Worm (Caenorhabditis elegans) whole organism, L4 larva: Measurements from ENCODE around the gene W01D2.3.
A peak's percentile ranks its signal among the peaks of the same experiment; 100 is the strongest.

ENCODE experiments used
- F10B5.3 ChIP-seq: sonication (generic microtip); optimal IDR thresholded peaks from 2 replicates; lab custom pipeline; 2016; ENCODE audit warnings: mild to moderate bottlenecking, missing genetic modification characterization, missing compliant biosample characterization
- F44E2.7 ChIP-seq: fragments of 200-800 bp; sonication (Bioruptor generic); IDR thresholded peaks from 2 replicates; pipeline ENCODE4 v2.1.2; 2022; ENCODE audit warnings: missing genetic modification characterization, missing compliant biosample characterization
- R02D3.7 ChIP-seq: fragments of 150-350 bp; sonication (generic microtip); optimal IDR thresholded peaks from 3 replicates; lab custom pipeline; 2014; ENCODE audit warnings: missing biosample characterization, missing genetic modification characterization
- T20F7.1 ChIP-seq: fragments of 200-800 bp; sonication (Bioruptor generic); optimal IDR thresholded peaks from 2 replicates; lab custom pipeline; 2018; ENCODE audit warnings: mild to moderate bottlenecking, missing genetic modification characterization, missing compliant biosample characterization
- Y5F2A.4 ChIP-seq: fragments of 200-800 bp; sonication (Bioruptor generic); optimal IDR thresholded peaks from 2 replicates; lab custom pipeline; 2018; ENCODE audit warnings: mild to moderate bottlenecking, missing genetic modification characterization, missing compliant biosample characterization
- ZK337.2 ChIP-seq: fragments of 200-800 bp; sonication (Bioruptor generic); IDR thresholded peaks from 2 replicates; pipeline ENCODE4 v1.3.6; 2022; ENCODE audit warnings: missing genetic modification reagents, missing genetic modification characterization, missing compliant biosample characterization
- aly-2 ChIP-seq: sonication (generic microtip); optimal IDR thresholded peaks from 2 replicates; lab custom pipeline; 2018; ENCODE audit warnings: missing biosample characterization, missing genetic modification characterization
- attf-4 ChIP-seq: sonication (generic microtip); optimal IDR thresholded peaks from 3 replicates; lab custom pipeline; 2017; ENCODE audit warnings: missing biosample characterization, missing genetic modification characterization
- ceh-44 ChIP-seq: fragments of 200-800 bp; sonication (Bioruptor generic); IDR thresholded peaks from 2 replicates; pipeline ENCODE4 v1.3.6; 2022; ENCODE audit warnings: missing genetic modification reagents, missing genetic modification characterization, missing compliant biosample characterization
- ceh-82 ChIP-seq: sonication (generic microtip); optimal IDR thresholded peaks from 2 replicates; lab custom pipeline; 2017; ENCODE audit warnings: missing biosample characterization, missing genetic modification characterization
- ces-1 ChIP-seq: fragments of 150-350 bp; sonication (generic microtip); optimal IDR thresholded peaks from 4 replicates; lab custom pipeline; 2014; ENCODE audit warnings: missing biosample characterization, missing genetic modification reagents, missing genetic modification characterization
- ctbp-1 ChIP-seq: fragments of 200-800 bp; sonication (Bioruptor generic); IDR thresholded peaks from 2 replicates; pipeline ENCODE4 v1.3.6; 2022; ENCODE audit warnings: missing genetic modification reagents, missing genetic modification characterization, missing compliant biosample characterization
- daf-16 ChIP-seq, 3 experiments: sonication (generic microtip); optimal IDR thresholded peaks; 2 replicates each; lab custom pipeline; 2016 to 2017; ENCODE audit warnings: missing genetic modification characterization in 3 of 3, missing genetic modification reagents in 3 of 3, mild to moderate bottlenecking in 2 of 3, missing compliant biosample characterization in 2 of 3, missing biosample characterization in 1 of 3, moderate library complexity in 1 of 3
- daf-19 ChIP-seq: fragments of 200-800 bp; sonication (Bioruptor generic); conservative IDR thresholded peaks from 2 replicates; pipeline ENCODE4 v1.3.6; 2022; ENCODE audit warnings: missing genetic modification characterization, missing compliant biosample characterization
- daf-8 ChIP-seq: fragments of 200-800 bp; sonication (Bioruptor generic); IDR thresholded peaks from 2 replicates; pipeline ENCODE4 v1.3.6; 2022; ENCODE audit warnings: missing genetic modification characterization, missing compliant biosample characterization
- dmd-9 ChIP-seq: fragments of 200-800 bp; sonication (Bioruptor generic); IDR thresholded peaks from 2 replicates; pipeline ENCODE4 v1.3.6; 2022; ENCODE audit warnings: missing genetic modification reagents, missing genetic modification characterization, missing compliant biosample characterization
- egl-27 ChIP-seq: sonication (generic microtip); optimal IDR thresholded peaks from 3 replicates; lab custom pipeline; 2017; ENCODE audit warnings: missing biosample characterization, missing genetic modification reagents, missing genetic modification characterization
- fkh-10 ChIP-seq: fragments of 150-350 bp; optimal IDR thresholded peaks from 2 replicates; lab custom pipeline; 2014; ENCODE audit warnings: missing biosample characterization, missing genetic modification reagents, missing genetic modification characterization
- fos-1 ChIP-seq: fragments of 150-350 bp; optimal IDR thresholded peaks from 2 replicates; lab custom pipeline; 2014; ENCODE audit warnings: missing biosample characterization, missing genetic modification characterization
- hlh-11 ChIP-seq: fragments of 200-800 bp; sonication (Bioruptor generic); optimal IDR thresholded peaks from 2 replicates; lab custom pipeline; 2018; ENCODE audit warnings: mild to moderate bottlenecking, missing genetic modification characterization, missing compliant biosample characterization
- hlh-30 ChIP-seq: sonication (generic microtip); optimal IDR thresholded peaks from 2 replicates; lab custom pipeline; 2017; ENCODE audit warnings: antibody characterized with exemption, mild to moderate bottlenecking, missing genetic modification characterization, missing compliant biosample characterization; ENCODE audit not compliant: insufficient read depth
- lim-7 ChIP-seq: fragments of 200-800 bp; sonication (Bioruptor generic); IDR thresholded peaks from 2 replicates; pipeline ENCODE4 v1.3.6; 2022; ENCODE audit warnings: missing genetic modification characterization, missing compliant biosample characterization
- lin-1 ChIP-seq: fragments of 200-800 bp; sonication (Bioruptor generic); IDR thresholded peaks from 2 replicates; pipeline ENCODE4 v1.3.6; 2022; ENCODE audit warnings: missing genetic modification reagents, missing genetic modification characterization, missing compliant biosample characterization
- lin-15B ChIP-seq: fragments of 150-350 bp; sonication (generic microtip); optimal IDR thresholded peaks from 3 replicates; lab custom pipeline; 2014; ENCODE audit warnings: missing biosample characterization, missing genetic modification characterization
- lin-38 ChIP-seq: fragments of 200-800 bp; sonication (Bioruptor generic); IDR thresholded peaks from 2 replicates; pipeline ENCODE4 v1.3.6; 2022; ENCODE audit warnings: missing genetic modification reagents, missing genetic modification characterization, missing compliant biosample characterization
- lir-3 ChIP-seq: sonication (generic microtip); optimal IDR thresholded peaks from 2 replicates; lab custom pipeline; 2016; ENCODE audit warnings: mild to moderate bottlenecking, missing genetic modification characterization, missing compliant biosample characterization
- lsy-2 ChIP-seq, 2 experiments: fragments of 150-350 bp in 1 of 2; sonication (generic microtip) in 1 of 2; optimal IDR thresholded peaks; 2 replicates each; lab custom pipeline; 2014 to 2017; ENCODE audit warnings: missing biosample characterization in 2 of 2, missing genetic modification characterization in 2 of 2
- mep-1 ChIP-seq: fragments of 150-350 bp; sonication (generic microtip); optimal IDR thresholded peaks from 3 replicates; lab custom pipeline; 2014; ENCODE audit warnings: missing biosample characterization, missing genetic modification characterization
- mes-2 ChIP-seq: sonication (generic microtip); optimal IDR thresholded peaks from 2 replicates; lab custom pipeline; 2016; ENCODE audit warnings: missing genotype, mild to moderate bottlenecking, missing genetic modification characterization, missing compliant biosample characterization; ENCODE audit not compliant: poor library complexity, severe bottlenecking
- mxl-2 ChIP-seq: fragments of 200-800 bp; sonication (Bioruptor generic); conservative IDR thresholded peaks from 2 replicates; pipeline ENCODE4 v1.3.6; 2022; ENCODE audit warnings: missing genetic modification reagents, missing genetic modification characterization, missing compliant biosample characterization
- mxl-3 ChIP-seq: fragments of 200-800 bp; sonication (Bioruptor generic); optimal IDR thresholded peaks from 2 replicates; lab custom pipeline; 2018; ENCODE audit warnings: mild to moderate bottlenecking, missing genetic modification characterization, missing compliant biosample characterization
- nhr-11 ChIP-seq: fragments of 150-350 bp; optimal IDR thresholded peaks from 2 replicates; lab custom pipeline; 2014; ENCODE audit warnings: missing biosample characterization, missing genetic modification characterization
- nhr-111 ChIP-seq: fragments of 200-800 bp; sonication (Bioruptor generic); optimal IDR thresholded peaks from 2 replicates; lab custom pipeline; 2018; ENCODE audit warnings: mild to moderate bottlenecking, missing genetic modification characterization, missing compliant biosample characterization
- nhr-237 ChIP-seq: sonication (generic microtip); optimal IDR thresholded peaks from 2 replicates; lab custom pipeline; 2017; ENCODE audit warnings: missing biosample characterization, missing genetic modification characterization
- nhr-25 ChIP-seq: sonication (generic microtip); optimal IDR thresholded peaks from 2 replicates; lab custom pipeline; 2017; ENCODE audit warnings: missing genetic modification characterization, mild to moderate bottlenecking, missing compliant biosample characterization, antibody characterized with exemption, moderate library complexity, borderline replicate concordance; ENCODE audit not compliant: insufficient read depth
- nhr-42 ChIP-seq: fragments of 200-800 bp; sonication (Bioruptor generic); IDR thresholded peaks from 2 replicates; pipeline ENCODE4 v1.3.6; 2022; ENCODE audit warnings: missing genetic modification characterization, missing compliant biosample characterization
- nhr-76 ChIP-seq: fragments of 150-350 bp; optimal IDR thresholded peaks from 2 replicates; lab custom pipeline; 2014; ENCODE audit warnings: missing biosample characterization, missing genetic modification characterization
- pha-4 ChIP-seq, 2 experiments: fragments of 150-350 bp in 1 of 2; fragments of 200-800 bp in 1 of 2; sonication (Bioruptor generic) in 1 of 2; IDR thresholded peaks in 1 of 2; optimal IDR thresholded peaks in 1 of 2; 2 replicates each; pipeline versions ENCODE4 v1.3.6 to Lab custom; 2014 to 2022; ENCODE audit warnings: missing genetic modification characterization in 2 of 2, missing genetic modification reagents in 2 of 2, missing biosample characterization in 1 of 2, missing compliant biosample characterization in 1 of 2
- rbr-2 ChIP-seq: sonication (generic microtip); optimal IDR thresholded peaks from 2 replicates; lab custom pipeline; 2016; ENCODE audit warnings: missing genotype, missing genetic modification characterization, missing compliant biosample characterization
- saeg-2 ChIP-seq: fragments of 200-800 bp; sonication (Bioruptor generic); IDR thresholded peaks from 2 replicates; pipeline ENCODE4 v1.3.6; 2022; ENCODE audit warnings: missing genetic modification reagents, missing genetic modification characterization, missing compliant biosample characterization
- skn-1 ChIP-seq: fragments of 150-350 bp; optimal IDR thresholded peaks from 2 replicates; lab custom pipeline; 2014; ENCODE audit warnings: missing biosample characterization, missing genetic modification characterization
- snpc-1.2 ChIP-seq: fragments of 200-800 bp; sonication (Bioruptor generic); IDR thresholded peaks from 2 replicates; pipeline ENCODE4 v1.3.6; 2022; ENCODE audit warnings: missing genetic modification reagents, missing genetic modification characterization, missing compliant biosample characterization
- spr-1 ChIP-seq: sonication (generic microtip); optimal IDR thresholded peaks from 2 replicates; lab custom pipeline; 2016; ENCODE audit warnings: mild to moderate bottlenecking, missing genetic modification characterization, missing compliant biosample characterization
- tra-1 ChIP-seq: fragments of 200-800 bp; sonication (Bioruptor generic); IDR thresholded peaks from 2 replicates; pipeline ENCODE4 v1.3.6; 2022; ENCODE audit warnings: missing genetic modification reagents, missing genetic modification characterization, missing compliant biosample characterization
- vab-7 ChIP-seq: fragments of 200-800 bp; sonication (Bioruptor generic); IDR thresholded peaks from 2 replicates; pipeline ENCODE4 v1.3.6; 2022; ENCODE audit warnings: missing genetic modification reagents, missing genetic modification characterization, missing compliant biosample characterization
- zip-2 ChIP-seq: fragments of 150-350 bp; optimal IDR thresholded peaks from 2 replicates; lab custom pipeline; 2014; ENCODE audit warnings: missing biosample characterization, missing genetic modification characterization

Gene W01D2.3

DNA sequence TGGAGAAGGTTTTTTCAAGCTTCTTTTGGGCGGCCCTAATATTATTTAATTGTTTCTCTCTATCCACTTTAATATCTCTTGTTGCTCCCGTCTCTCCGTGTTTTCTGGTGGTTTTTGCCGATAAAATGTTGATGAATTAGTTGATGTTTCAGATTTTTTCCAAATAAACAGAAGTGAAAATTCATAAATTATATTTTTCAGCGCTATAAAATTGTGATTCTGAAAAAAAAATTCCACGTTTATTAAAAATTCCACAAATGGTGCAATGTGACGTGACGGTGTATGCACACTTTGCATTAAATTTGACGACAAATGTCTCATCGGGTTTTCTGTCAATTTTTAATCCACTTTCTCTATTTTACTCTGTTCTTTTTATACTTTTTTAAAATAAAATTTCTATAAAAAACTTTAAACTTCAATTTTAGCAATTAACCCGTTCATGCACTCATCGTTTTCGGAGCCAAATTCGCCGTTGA lies 6.0 kb downstream of the W01D2.3 start, which contains the start of gene tbc-20 (continued):
- no peak for TF ChIP-seq R02D3.7 (tag; lab: Kevin White, UChicago)
- no peak for TF ChIP-seq aly-2
- peak in 1 of 2 experiments; percentile 71 for TF ChIP-seq lsy-2 (tag; optimal IDR thresholded peaks at IDR 0.05; lab: Kevin White, UChicago)
- no peak for TF ChIP-seq lir-3 (tag; lab: Kevin White, UChicago)
- TF ChIP-seq ctbp-1 = no peak
- no peak for TF ChIP-seq attf-4
- no peak for TF ChIP-seq fkh-10 (GFP tag; lab: Kevin White, UChicago)
- TF ChIP-seq nhr-76 (tag; lab: Kevin White, UChicago) = peak; percentile 23
- no peak for TF ChIP-seq egl-27
- no peak for TF ChIP-seq ceh-82 (tag; lab: Kevin White, UChicago)
- TF ChIP-seq lin-38 (GFP tag; lab: Robert Waterston, UW) = peak; percentile 44; the same call in 1 of the 2 replicates

DNA sequence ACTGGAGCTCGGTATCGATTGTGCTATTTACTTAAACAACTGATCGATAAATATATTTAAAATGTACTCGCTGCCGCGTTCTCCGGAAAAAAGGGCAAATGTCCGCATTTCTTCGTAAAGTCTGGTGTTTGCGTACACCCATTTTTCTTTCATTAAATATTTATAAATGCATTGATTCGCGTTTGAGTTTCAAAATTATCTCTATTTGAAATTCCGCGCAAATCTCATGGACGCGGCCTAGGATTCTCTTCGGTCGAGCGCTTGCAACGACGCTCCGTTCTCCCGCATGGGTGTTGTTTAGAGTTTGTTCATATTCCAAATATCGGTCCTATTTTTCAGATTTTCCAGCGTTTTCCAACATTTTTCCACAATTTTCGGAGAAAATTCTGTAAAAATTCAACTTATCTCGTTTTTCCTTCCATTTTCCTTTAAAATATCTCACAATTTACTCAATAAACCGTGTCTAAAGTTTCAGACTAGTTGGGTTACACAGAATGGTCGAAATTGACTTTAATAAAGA lies 9.1 kb downstream of the W01D2.3 start, which contains the start of gene eif-3.B:
TSS of gene eif-3.B (plus strand) at position 470 of the 520 bp plus-strand sequence.
- TF ChIP-seq lim-7 (no peak), spr-1 (tag; lab: Kevin White, UChicago) (peak; percentile 78), mxl-3 (GFP tag; lab: Kevin White, UChicago) (peak; percentile 64), hlh-30 (tag; lab: Kevin White, UChicago) (peak; percentile 78), mxl-2 (GFP tag; lab: Robert Waterston, UW) (no peak), F44E2.7 (GFP tag; lab: Robert Waterston, UW) (no peak), daf-16 (GFP tag; optimal IDR thresholded peaks at IDR 0.05; lab: Kevin White, UChicago) (peak in 1 of 2 experiments; percentile 72), daf-16 (tag; optimal IDR thresholded peaks at IDR 0.05; lab: Kevin White, UChicago) (peak; percentile 46), aly-2 (no peak), vab-7 (GFP tag; lab: Robert Waterston, UW) (peak; percentile 36; the same call in 1 of the 2 replicates), ceh-44 (peak; percentile 70; the same call in 1 of the 2 replicates), Y5F2A.4 (GFP tag; lab: Kevin White, UChicago) (no peak), lin-15B (peak; percentile 32), dmd-9 (peak; percentile 85), lin-1 (GFP tag; lab: Robert Waterston, UW) (0 out of 2 replicates have a peak, but pooled peaks have one; percentile 26), hlh-11 (tag; lab: Kevin White, UChicago) (peak; percentile 80), nhr-76 (tag; lab: Kevin White, UChicago) (no peak), pha-4 (GFP tag; IDR thresholded peaks at IDR 0.05; lab: Robert Waterston, UW) (peak; percentile 59; the same call in 1 of the 2 replicates), pha-4 (tag; optimal IDR thresholded peaks at IDR 0.05; lab: Kevin White, UChicago) (peak; percentile 69), rbr-2 (peak; percentile 83), zip-2 (tag; lab: Kevin White, UChicago) (peak; percentile 55), mep-1 (peak; percentile 89), daf-19 (GFP tag; lab: Robert Waterston, UW) (peak; percentile 65; the same call in 1 of the 2 replicates), F10B5.3 (peak; percentile 72), ZK337.2 (GFP tag; lab: Robert Waterston, UW) (peak; percentile 97), tra-1 (GFP tag; lab: Robert Waterston, UW) (no peak), nhr-111 (GFP tag; lab: Kevin White, UChicago) (no peak), daf-8 (no peak), mes-2 (tag; lab: Kevin White, UChicago) (peak; percentile 100), nhr-237 (no peak), lsy-2 (tag; optimal IDR thresholded peaks at IDR 0.05; lab: Kevin White, UChicago) (peak; percentile 59 to 95), saeg-2 (GFP tag; lab: Robert Waterston, UW) (no peak), R02D3.7 (tag; lab: Kevin White, UChicago) (no peak), ctbp-1 (peak; percentile 75), skn-1 (tag; lab: Kevin White, UChicago) (no peak), nhr-25 (tag; lab: Kevin White, UChicago) (peak; percentile 58), nhr-11 (tag; lab: Kevin White, UChicago) (peak; percentile 83), nhr-42 (GFP tag; lab: Robert Waterston, UW) (peak; percentile 88), snpc-1.2 (GFP tag; lab: Robert Waterston, UW) (no peak), T20F7.1 (GFP tag; lab: Kevin White, UChicago) (peak; percentile 98), ces-1 (GFP tag; lab: Kevin White, UChicago) (peak; percentile 43), fos-1 (tag; lab: Kevin White, UChicago) (no peak)
